Worm (Caenorhabditis elegans): ENCODE results near the gene srh-83.

srh-83 gene

DNA sequence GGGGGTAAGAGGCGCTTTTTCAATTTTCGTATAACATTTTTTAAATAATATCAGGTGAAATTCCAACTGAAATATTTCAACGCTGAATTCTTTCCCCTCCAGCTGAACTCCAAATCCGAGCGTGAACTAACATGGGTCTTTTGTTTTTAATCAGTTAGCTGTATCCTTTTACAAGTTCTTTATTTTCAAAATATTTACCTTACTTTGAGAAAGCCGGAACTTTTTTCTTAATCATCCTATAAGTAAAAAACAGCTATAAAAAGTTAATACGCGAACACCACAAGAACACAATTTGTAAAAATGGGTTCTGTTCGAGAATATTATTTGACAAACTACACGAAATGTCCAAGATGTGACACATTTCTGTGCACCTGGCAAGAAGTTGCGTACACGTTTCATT lies at the start of gene srh-83:
Gene srh-83, plus strand, starts transcription at position 301 of the 400 bp plus-strand sequence.
- TF ChIP-seq W03F9.2 (tag; optimal IDR thresholded peaks at IDR 0.05) (no peak), dao-5 (tag; optimal IDR thresholded peaks at IDR 0.05) (no peak), him-1 (tag; optimal IDR thresholded peaks at IDR 0.05) (no peak)

DNA sequence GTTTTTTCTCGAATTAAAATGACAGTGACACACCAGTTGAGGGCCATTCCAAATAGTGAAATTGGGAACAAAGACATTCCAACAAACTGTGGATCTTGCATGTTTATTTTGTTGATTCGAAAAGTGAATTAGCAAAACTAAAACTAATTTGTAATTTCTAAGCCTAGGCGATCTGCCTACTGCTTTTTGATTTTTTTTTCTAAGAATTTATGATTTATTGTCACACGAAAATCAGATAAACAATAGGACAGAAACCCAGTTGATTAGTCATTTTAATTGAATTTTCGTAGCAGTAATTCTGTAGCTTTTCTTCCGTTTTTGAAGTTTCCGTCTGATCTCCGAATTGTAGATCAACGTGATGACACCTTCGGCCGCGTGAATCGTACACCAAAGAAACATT lies 45.5 kb upstream of the srh-83 start, which contains the start of gene srx-33:
Gene srx-33, minus strand, starts transcription at position 101 of the 400 bp plus-strand sequence.
- TF ChIP-seq dao-5 (tag; optimal IDR thresholded peaks at IDR 0.05) (no peak), W03F9.2 (tag; optimal IDR thresholded peaks at IDR 0.05) (no peak), him-1 (tag; optimal IDR thresholded peaks at IDR 0.05) (no peak)

DNA sequence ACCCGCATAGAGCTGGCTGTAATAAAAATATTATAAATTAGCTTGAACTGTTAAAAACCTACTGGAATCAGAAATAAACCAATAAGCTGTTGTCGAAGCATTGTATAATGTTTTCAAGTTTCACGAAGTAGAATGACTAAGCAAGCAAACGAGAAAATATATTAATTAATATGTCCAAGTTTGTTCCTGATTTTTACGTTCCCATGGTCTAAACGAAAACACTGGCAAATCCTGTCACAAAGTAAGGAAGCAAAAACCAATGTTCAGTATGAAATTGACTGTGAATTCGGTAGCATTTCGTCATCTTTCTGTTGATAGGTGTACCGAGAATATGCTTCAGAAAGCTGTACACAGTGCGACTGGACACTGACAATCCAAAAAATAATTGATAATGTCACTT lies 44.1 kb upstream of the srh-83 start, which contains the start of gene srx-34:
Gene srx-34, minus strand, starts transcription at position 101 of the 400 bp plus-strand sequence.
- TF ChIP-seq dao-5 (tag; optimal IDR thresholded peaks at IDR 0.05) (no peak), W03F9.2 (tag; optimal IDR thresholded peaks at IDR 0.05) (no peak), him-1 (tag; optimal IDR thresholded peaks at IDR 0.05) (no peak)

DNA sequence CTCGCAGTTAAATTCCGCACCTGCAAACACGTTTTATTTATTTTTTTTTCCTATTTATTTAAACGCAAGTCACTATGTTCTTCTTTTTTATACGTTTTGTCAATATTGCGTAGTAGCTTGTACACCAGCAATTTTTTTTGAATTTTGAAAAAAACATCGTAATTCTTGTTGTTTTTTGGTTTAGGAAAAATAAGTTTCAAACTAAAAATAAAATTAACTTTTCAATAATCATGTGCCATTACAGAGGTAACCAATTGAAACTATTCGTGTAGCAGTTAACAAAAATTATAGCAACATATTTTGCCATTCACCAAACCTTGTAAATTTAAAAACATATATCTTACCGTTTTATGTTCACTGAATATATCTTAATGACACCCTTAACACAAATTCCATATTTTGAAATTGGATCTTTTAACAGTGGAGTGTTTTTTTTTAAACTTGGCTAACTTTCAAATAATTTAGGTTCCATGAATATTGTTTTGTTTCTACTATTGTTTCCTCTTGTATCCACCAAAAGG lies 41.1 kb upstream of the srh-83 start, which contains the start of gene lmd-5:
Gene lmd-5, plus strand, starts transcription at position 471 of the 521 bp plus-strand sequence.
- TF ChIP-seq dao-5 (tag; optimal IDR thresholded peaks at IDR 0.05) (no peak), him-1 (tag; optimal IDR thresholded peaks at IDR 0.05) (no peak), W03F9.2 (tag; optimal IDR thresholded peaks at IDR 0.05) (no peak)

DNA sequence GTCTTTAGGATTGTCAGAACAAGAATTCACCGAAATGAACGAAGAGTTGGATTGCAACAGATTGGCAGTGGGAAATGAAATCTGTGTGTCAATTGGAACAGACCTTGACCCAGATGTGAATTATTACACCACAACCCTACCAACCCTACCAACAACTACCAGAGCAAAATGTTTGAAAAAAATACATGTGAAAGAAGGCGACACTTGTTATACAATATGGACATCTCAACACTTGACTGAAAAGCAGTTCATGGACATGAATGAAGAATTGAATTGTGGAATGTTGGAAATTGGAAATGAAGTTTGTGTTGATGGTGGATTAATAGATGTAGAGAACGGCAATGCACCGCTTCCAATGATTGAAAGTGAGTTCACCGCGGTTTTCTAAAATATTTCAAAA lies 40.3 kb upstream of the srh-83 start:
- TF ChIP-seq dao-5 (tag; optimal IDR thresholded peaks at IDR 0.05) (no peak), W03F9.2 (tag; optimal IDR thresholded peaks at IDR 0.05) (no peak), him-1 (tag; optimal IDR thresholded peaks at IDR 0.05) (no peak)

DNA sequence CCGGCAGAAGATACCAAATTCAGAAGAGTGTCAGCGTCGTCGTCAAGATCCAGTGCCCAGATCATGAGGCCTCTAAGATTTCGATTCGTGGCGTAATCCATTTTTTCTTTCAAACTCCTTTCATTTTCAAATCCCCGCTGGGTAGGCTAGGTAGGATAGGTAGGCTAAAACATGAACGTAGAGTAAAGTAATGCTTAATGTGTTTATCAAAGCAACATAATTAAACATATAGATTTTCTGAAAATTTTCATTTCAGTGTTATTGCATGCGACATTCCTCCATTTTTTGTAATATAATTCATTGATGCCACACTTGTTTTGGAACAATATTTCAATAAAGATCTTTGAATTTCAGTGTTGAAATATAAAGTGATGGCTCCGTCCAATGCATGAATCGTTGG lies 34.9 kb upstream of the srh-83 start, which contains the start of gene T01C4.8:
Gene T01C4.8, minus strand, starts transcription at position 101 of the 400 bp plus-strand sequence.
- TF ChIP-seq W03F9.2 (tag; optimal IDR thresholded peaks at IDR 0.05) (no peak), him-1 (tag; optimal IDR thresholded peaks at IDR 0.05) (no peak), dao-5 (tag; optimal IDR thresholded peaks at IDR 0.05) (no peak)

DNA sequence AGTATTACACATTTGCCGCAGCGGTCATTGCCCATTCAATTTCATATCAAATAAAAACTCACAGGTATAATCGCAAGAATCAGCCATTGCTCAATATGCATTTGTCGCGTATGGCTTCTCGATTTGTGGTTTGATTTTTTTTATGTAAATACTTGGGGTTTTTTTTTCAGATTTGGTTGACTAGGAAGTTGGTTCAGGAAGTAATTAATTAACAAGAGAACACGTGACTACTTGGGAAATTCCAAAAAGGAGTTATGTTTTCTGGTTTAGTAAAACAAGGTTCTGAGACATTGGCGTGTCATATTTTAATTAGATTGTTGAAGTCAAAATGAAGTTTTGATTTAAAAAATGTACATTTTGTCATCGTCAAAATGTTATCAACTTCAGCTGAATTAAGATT lies 33.3 kb upstream of the srh-83 start, which contains the start of gene srx-36:
Gene srx-36, minus strand, starts transcription at position 101 of the 400 bp plus-strand sequence.
- no peak for TF ChIP-seq dao-5 (tag; optimal IDR thresholded peaks at IDR 0.05)
- no peak for TF ChIP-seq W03F9.2 (tag; optimal IDR thresholded peaks at IDR 0.05)
- no peak for TF ChIP-seq him-1 (tag; optimal IDR thresholded peaks at IDR 0.05)

DNA sequence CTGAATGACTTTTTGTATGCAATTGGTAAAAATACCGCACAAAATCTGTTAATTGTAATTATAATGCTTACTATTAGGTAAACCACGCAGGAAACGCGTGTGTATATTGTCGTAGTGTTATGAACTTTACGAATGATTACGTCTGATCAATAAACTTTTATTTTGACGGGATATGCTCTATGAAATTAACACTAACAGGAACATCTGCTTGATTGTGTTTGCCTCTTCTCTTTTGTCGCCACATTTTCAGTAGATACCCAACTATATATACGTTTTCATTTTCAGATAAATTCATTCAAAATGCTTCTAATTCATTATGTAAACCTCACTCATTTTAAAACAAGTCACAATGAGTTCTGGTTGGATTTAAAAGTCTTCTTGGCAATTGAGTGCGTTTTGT lies 32.1 kb upstream of the srh-83 start, which contains the start of gene sre-10:
Gene sre-10, plus strand, starts transcription at position 301 of the 400 bp plus-strand sequence.
- TF ChIP-seq dao-5 (tag; optimal IDR thresholded peaks at IDR 0.05) (no peak), him-1 (tag; optimal IDR thresholded peaks at IDR 0.05) (no peak), W03F9.2 (tag; optimal IDR thresholded peaks at IDR 0.05) (no peak)

DNA sequence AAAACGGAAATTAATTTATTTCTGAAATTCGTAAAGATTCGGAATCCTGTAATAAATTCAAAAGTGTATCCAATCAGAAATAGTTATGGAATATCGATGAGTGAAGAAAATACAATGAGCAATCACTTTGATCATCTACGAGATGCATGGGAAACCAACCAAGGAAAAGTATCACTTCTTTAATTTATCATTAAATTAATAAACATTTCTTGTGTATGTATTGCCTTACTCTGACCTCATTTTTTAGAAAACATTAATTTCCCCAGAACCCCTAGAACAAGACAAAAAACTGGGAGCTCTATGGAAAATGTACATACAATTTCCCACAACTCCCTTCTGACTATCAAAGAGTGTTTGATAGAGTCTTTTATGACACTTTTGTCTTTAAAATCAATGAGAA lies 30.3 kb upstream of the srh-83 start, which contains the start of gene F10D2.16:
Gene F10D2.16, plus strand, starts transcription at position 301 of the 400 bp plus-strand sequence.
- TF ChIP-seq W03F9.2 (tag; optimal IDR thresholded peaks at IDR 0.05) (no peak), him-1 (tag; optimal IDR thresholded peaks at IDR 0.05) (no peak), dao-5 (tag; optimal IDR thresholded peaks at IDR 0.05) (no peak)

DNA sequence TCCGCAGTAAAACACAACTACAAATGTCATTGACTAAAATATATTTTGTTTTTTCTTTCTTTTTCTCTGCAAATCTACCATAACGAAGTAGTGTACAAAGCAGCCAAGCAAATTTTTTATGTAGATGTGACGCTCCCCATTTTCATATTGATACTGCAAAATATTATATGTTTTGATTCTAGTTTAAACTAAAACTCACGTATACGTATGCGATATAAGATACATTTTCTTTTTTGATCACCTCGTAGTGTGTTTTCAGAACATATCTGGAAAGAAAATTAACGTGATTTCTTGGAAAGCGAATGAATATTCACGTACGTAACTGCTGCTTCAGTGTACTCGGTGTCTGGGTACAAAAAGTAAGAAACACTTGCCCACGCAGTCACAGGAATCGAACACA lies 27.5 kb upstream of the srh-83 start:
- TF ChIP-seq W03F9.2 (tag; optimal IDR thresholded peaks at IDR 0.05) (no peak), dao-5 (tag; optimal IDR thresholded peaks at IDR 0.05) (no peak), him-1 (tag; optimal IDR thresholded peaks at IDR 0.05) (no peak)

DNA sequence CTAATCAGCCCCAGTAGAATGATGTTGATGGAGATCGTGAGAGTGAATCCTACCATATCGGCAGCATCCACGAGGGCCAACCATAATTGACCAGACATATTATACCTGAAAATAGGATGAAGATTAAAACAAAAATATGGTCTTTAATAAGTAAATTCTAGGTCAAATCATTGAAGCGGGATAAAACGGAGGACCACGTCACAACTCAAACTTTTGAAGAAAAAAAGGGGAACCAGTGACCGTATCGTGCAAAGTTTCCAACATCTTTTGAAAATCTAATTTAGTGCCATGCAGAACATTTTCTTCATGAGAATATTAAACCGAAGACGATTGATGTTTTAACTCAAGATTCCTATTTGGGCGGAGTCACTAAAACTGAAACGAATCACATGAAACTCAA lies 26.0 kb upstream of the srh-83 start, which contains the start of gene str-112:
Gene str-112, minus strand, starts transcription at position 101 of the 400 bp plus-strand sequence.
- TF ChIP-seq him-1 (tag; optimal IDR thresholded peaks at IDR 0.05) (no peak), W03F9.2 (tag; optimal IDR thresholded peaks at IDR 0.05) (no peak), dao-5 (tag; optimal IDR thresholded peaks at IDR 0.05) (no peak)

DNA sequence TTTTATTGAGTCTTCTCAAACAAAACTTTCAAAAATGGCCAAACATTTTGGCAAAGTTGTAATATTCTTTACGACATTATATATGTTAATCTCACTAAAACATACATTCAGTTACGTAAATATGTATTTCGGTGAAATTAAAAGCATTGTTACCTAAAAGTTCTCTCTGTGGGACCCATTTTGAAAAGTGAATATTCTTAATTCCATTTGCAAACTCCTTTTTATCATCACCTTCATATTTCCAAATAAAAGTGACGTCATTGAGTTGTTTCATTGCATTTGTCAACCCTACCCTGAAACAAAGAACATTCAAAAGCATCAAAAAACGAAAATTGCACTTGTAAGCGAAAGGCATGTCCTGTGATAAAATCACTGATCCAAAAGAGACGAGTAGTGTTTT lies 23.9 kb upstream of the srh-83 start:
- TF ChIP-seq him-1 (tag; optimal IDR thresholded peaks at IDR 0.05) (no peak), W03F9.2 (tag; optimal IDR thresholded peaks at IDR 0.05) (no peak), dao-5 (tag; optimal IDR thresholded peaks at IDR 0.05) (no peak)

DNA sequence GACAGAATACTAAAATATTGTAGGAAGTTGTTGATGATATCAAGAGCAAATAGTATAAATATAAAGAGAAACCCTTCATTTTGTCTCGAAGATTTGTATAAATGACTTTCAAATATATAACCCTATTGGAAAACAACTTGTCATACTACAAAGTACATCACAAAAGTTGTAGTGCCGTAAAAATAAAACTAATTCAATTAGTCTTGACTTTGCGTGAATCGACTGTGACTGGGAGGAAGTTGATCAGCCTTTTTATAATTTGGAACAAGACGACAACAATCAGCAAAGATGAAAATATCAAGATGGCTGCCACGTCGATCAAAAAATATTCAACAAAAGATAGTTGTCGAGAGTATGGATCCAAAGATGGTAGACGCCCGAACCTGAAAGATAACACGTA lies 22.4 kb upstream of the srh-83 start, which contains the start of gene ugt-40:
Gene ugt-40, minus strand, starts transcription at position 101 of the 400 bp plus-strand sequence.
- TF ChIP-seq dao-5 (tag; optimal IDR thresholded peaks at IDR 0.05), result no peak
- no peak for TF ChIP-seq him-1 (tag; optimal IDR thresholded peaks at IDR 0.05)
- TF ChIP-seq W03F9.2 (tag; optimal IDR thresholded peaks at IDR 0.05), result no peak

DNA sequence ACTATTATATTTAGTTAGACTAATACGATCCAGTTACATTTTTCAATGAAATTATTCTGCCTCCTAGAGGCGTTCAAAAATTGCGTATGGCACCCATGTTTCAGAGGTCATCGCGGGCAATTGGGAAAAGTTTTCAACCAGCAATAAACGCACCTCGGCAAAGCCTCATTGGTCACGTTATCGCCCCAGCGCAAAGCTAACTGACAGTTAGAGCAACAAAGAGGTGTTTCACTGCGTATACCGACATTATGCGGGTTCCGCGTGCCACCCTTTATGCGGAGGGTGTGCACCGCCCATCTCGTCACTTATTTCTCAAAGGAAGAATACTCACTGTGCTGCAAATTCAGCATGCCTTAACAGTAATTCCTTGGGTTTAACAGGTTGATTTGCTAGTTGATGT lies 21.6 kb upstream of the srh-83 start:
- TF ChIP-seq him-1 (tag; optimal IDR thresholded peaks at IDR 0.05) (no peak), dao-5 (tag; optimal IDR thresholded peaks at IDR 0.05) (no peak), W03F9.2 (tag; optimal IDR thresholded peaks at IDR 0.05) (no peak)
